Fruit fly (Drosophila melanogaster) S2 (cell line): ENCODE measurements around the gene CG17224.

ENCODE experiments used
- CG8478 ChIP-seq: fragments of >200 bp; optimal IDR thresholded peaks from 2 replicates; lab custom pipeline; 2018
- CTCF ChIP-seq, 2 experiments: fragments of >200 bp; optimal IDR thresholded peaks; 2 replicates each; lab custom pipeline; 2018

- no peak for TF ChIP-seq CG8478
- no peak for TF ChIP-seq CTCF (optimal IDR thresholded peaks at IDR 0.05; lab: Kevin White, UChicago)
Measured at dm6 chr2L:2986776-2987175, 31.3 kb downstream of the CG17224 start.
